Worm (Caenorhabditis elegans) whole organism, early embryonic: Measurements from ENCODE around the gene gln-5.

Experiments used
- B0310.2 ChIP-seq: sonication (generic microtip); optimal IDR thresholded peaks from 2 replicates; lab custom pipeline; 2016; ENCODE audit warnings: mild to moderate bottlenecking, missing genetic modification characterization, missing compliant biosample characterization
- ama-1 ChIP-seq: fragments of 150-350 bp; optimal IDR thresholded peaks from 2 replicates; lab custom pipeline; 2014
- hmg-4 ChIP-seq: fragments of 200-800 bp; sonication (Bioruptor generic); optimal IDR thresholded peaks from 2 replicates; lab custom pipeline; 2018; ENCODE audit warnings: mild to moderate bottlenecking, missing genetic modification characterization, missing compliant biosample characterization
- scrt-1 ChIP-seq: fragments of 200-800 bp; sonication (Bioruptor generic); IDR thresholded peaks from 2 replicates; pipeline ENCODE4 v1.3.6; 2022; ENCODE audit warnings: missing genetic modification characterization, missing compliant biosample characterization
- sea-1 ChIP-seq: fragments of 200-800 bp; sonication (Bioruptor generic); conservative IDR thresholded peaks from 2 replicates; pipeline ENCODE4 v1.3.6; 2022; ENCODE audit warnings: missing genetic modification characterization, missing compliant biosample characterization
- tra-4 ChIP-seq: sonication (generic microtip); optimal IDR thresholded peaks from 2 replicates; lab custom pipeline; 2017; ENCODE audit warnings: missing genetic modification characterization, missing compliant biosample characterization

DNA sequence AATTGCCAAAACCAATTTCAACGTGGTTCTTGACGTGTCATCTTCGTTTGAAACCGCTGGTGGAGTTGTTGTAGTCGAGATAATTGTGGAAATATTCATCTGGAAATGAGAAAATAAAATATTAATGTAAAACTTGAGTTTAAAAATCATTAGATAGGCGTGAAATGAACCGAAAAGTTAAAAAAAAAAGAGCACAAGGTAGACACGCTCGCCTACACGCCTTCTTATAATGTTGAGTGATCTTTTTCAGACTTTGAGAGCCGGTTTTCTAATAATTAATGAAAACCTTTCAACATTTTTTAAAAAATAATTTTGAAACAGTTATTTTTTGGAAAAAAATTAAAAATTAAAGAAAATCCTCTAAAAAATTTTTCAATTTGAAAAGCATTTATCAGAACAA lies 42.5 kb downstream of the gln-5 start, which contains the start of gene npr-32:
- TF ChIP-seq ama-1 (no peak), B0310.2 (tag; lab: Kevin White, UChicago) (no peak), tra-4 (tag; lab: Kevin White, UChicago) (no peak), sea-1 (GFP tag; lab: Robert Waterston, UW) (no peak), scrt-1 (no peak), hmg-4 (GFP tag; lab: Kevin White, UChicago) (no peak)
